Fruit fly (Drosophila melanogaster) whole organism, embryonic: ENCODE data around the gene CG32832.

Experiments
- fru ChIP-seq: fragments of >200 bp; optimal IDR thresholded peaks from 2 replicates; lab custom pipeline; 2017
- tgo ChIP-seq: fragments of 200-800 bp; sonication (Bioruptor generic); IDR thresholded peaks from 3 replicates; pipeline ENCODE4 v1.3.6; 2022; ENCODE audit warnings: missing biosample characterization, missing genetic modification characterization

DNA sequence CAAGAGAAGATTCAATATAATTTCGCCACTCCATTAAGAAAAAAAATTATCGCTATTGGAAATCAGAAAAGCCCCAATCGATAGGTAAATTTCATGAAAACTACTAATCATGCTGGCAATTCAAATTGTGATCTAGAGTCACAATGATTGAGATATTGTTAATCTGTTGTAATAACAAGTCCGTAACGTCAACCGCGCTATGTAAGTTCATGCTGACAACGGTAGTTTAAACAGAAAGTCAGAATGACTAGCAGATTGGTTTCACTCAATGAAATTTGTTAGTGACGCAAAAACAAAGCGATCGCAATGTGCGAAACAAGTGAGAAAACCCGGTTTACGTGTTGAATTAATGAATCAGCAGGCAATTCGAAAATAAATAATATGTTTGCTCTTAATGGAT is 22.0 kb downstream of the CG32832 start:
- TF ChIP-seq fru (no peak), tgo (GFP tag; lab: Robert Waterston, UW) (no peak)
